Worm (Caenorhabditis elegans) whole organism, young adult: ENCODE results near the gene T22C8.1.
A peak's percentile ranks its signal among the peaks of the same experiment; 100 is the strongest.

Experiments used
- F23B12.7 ChIP-seq: sonication (generic microtip); optimal IDR thresholded peaks from 2 replicates; lab custom pipeline; 2017; ENCODE audit warnings: missing genetic modification characterization, mild to moderate bottlenecking, missing compliant biosample characterization, antibody characterized with exemption, moderate library complexity; ENCODE audit not compliant: insufficient read depth
- attf-5 ChIP-seq: fragments of 200-800 bp; sonication (Bioruptor generic); optimal IDR thresholded peaks from 2 replicates; lab custom pipeline; 2018; ENCODE audit warnings: mild to moderate bottlenecking, missing genetic modification characterization, missing compliant biosample characterization
- cebp-1 ChIP-seq, 2 experiments: fragments of 200-800 bp in 1 of 2; sonication (Bioruptor generic) in 1 of 2; sonication (generic microtip) in 1 of 2; IDR thresholded peaks in 1 of 2; optimal IDR thresholded peaks in 1 of 2; 2 replicates each; pipeline versions ENCODE4 v1.3.6 to Lab custom; 2017 to 2022; ENCODE audit warnings: missing compliant biosample characterization in 2 of 2, missing genetic modification characterization in 2 of 2, mild to moderate bottlenecking in 1 of 2, missing genetic modification reagents in 1 of 2, moderate library complexity in 1 of 2
- die-1 ChIP-seq: sonication (generic microtip); optimal IDR thresholded peaks from 2 replicates; lab custom pipeline; 2016; ENCODE audit warnings: missing genotype, mild to moderate bottlenecking, missing genetic modification characterization, missing compliant biosample characterization
- mcd-1 ChIP-seq: fragments of 200-800 bp; sonication (Bioruptor generic); IDR thresholded peaks from 2 replicates; pipeline ENCODE4 v1.3.6; 2022; ENCODE audit warnings: missing genetic modification reagents, missing genetic modification characterization, missing compliant biosample characterization

T22C8.1 gene

DNA sequence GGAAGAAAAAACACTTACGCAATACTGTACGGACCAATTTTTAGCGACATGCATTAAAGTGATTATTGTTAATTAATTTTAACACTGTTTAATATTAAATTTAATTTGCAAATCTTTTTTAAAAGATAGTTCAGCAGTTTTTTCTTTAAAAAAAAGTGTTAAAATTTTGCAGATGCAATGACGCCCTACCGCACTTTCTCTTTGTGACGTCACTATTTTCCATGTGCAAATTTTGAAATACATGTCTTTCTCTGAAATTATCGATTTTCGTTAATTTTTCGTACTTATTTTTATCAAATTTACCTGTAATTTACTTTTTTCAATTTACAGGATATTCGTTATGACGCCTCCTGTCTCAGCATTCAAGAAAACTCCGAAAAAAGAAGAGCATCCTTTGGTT lies 49.0 kb downstream of the T22C8.1 start, which contains the start of the genes piga-1 and eif-2Bepsilon:
Gene piga-1 (minus strand): TSS at position 174 of the 400 bp plus-strand sequence.
Gene eif-2Bepsilon (plus strand): TSS at position 331 of the 400 bp plus-strand sequence.
- TF ChIP-seq cebp-1 (GFP tag; IDR thresholded peaks at IDR 0.05; lab: Robert Waterston, UW) (peak; percentile 53; the same call in 1 of the 2 replicates), cebp-1 (tag; optimal IDR thresholded peaks at IDR 0.05; lab: Kevin White, UChicago) (peak; percentile 78), F23B12.7 (tag; lab: Kevin White, UChicago) (peak; percentile 44), die-1 (no peak), attf-5 (GFP tag; lab: Kevin White, UChicago) (peak; percentile 48), mcd-1 (GFP tag; lab: Robert Waterston, UW) (peak; percentile 63)
- TF ChIP-seq, all 124 proteins: peak for 4
